Worm (Caenorhabditis elegans): Measurements from ENCODE around the gene phf-5.

The phf-5 gene

DNA sequence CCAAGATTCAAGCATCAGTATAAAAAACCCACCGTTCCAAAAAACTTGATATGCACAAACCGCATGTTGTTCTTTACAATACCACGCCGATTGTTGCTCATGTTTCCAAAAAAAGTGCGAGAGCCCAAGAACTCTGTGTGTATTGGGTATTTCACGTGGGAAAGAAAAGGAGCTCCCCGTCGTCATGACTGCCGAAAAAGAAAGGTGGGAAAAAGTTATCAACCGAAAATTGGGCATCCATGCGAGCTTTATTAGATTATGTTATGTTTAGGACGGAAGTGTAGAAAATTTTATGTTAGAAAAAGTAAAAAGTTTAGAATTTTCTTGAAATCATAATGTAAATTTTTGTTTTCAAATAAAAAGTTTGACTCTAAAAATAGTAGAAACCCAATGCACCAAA is 25.1 kb downstream of the phf-5 start, which contains the start of gene H04J21.4:
Gene H04J21.4 (minus strand): TSS at position 101 of the 400 bp plus-strand sequence.
- no peak for TF ChIP-seq unc-62 (GFP tag; optimal IDR thresholded peaks at IDR 0.05)

DNA sequence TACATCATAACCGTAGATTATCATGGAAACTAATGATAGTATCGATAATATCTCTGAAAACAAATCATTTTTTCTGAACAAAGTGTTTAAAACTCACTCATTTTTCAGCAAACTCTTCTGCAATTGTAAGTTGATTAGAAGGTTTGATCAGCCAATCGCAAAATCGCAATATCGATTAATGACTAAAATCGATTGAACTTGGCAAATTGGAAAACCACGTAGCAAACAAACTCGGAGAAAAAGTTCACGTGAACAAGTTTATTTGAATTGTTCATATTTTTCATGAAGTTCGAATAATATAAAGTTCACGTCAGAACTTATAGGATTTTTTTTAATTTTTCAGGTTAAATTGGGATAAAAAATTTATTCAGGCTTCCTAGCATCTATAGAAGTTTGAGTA is 28.5 kb downstream of the phf-5 start, which contains the start of gene H04J21.1:
Gene H04J21.1 (minus strand): TSS at position 101 of the 400 bp plus-strand sequence.
- no peak for TF ChIP-seq unc-62 (GFP tag; optimal IDR thresholded peaks at IDR 0.05)

DNA sequence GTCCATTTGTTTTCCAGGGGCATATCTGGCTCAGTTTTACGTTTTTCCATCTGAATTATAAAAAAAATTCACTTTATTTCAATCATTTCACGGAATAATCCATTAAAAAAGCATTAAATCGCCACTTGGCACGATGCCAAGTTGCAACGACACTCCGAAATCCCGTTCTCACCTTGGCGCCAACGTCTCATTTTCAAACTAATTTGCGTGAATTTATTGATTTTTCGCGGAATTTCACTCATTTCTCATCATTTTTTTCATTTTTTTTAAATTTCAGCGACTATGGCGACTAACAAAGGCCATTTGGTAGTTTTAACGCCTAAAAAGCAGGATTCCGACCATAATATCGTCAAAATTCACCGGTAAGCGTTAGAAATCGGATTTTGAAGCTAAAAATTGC is 32.5 kb downstream of the phf-5 start, which contains the start of gene H14E04.2:
Gene H14E04.2 (plus strand): TSS at position 276 of the 400 bp plus-strand sequence.
- TF ChIP-seq unc-62 (GFP tag; optimal IDR thresholded peaks at IDR 0.05) = no peak

DNA sequence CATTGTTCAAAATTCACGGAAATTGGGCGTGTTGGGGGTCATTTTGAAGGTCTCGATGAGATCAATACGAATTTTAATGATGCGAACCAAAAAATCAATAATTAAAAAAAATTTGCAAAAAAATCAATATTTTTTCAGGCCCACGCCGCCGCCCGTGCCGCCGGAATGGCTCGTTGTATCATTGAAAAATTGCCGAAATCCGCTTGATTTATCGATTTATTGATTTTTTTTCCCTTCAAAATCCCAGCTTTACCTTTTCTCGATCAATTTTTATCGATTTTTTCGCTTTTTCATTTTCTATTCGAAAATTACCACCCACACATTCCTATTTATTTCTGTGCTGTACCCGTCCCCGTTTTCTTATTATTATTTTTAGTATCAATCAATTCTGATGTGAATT is 41.0 kb downstream of the phf-5 start:
- TF ChIP-seq unc-62 (GFP tag; optimal IDR thresholded peaks at IDR 0.05) = no peak

DNA sequence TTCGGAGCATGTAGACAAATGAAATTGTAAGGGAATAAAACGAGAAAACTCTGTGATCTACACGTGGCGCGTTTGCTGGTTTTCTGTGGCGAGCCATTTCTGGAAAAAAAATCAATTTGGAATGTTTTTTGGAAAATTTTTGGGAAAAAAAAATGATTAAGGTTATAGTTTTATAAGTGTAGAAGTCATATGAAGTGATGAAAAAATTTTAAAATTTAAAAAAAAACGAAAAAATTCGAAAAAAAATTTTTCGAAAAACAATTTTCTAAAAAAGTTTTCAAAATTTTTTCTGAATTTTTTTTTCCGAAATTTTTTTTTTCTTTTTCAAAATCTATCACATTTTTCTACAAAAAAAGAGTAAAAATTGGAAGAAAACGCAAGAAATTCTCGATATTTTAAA is 43.1 kb downstream of the phf-5 start, which contains the start of gene H14E04.3:
Gene H14E04.3 (minus strand): TSS at position 101 of the 400 bp plus-strand sequence.
- TF ChIP-seq unc-62 (GFP tag; optimal IDR thresholded peaks at IDR 0.05) = no peak

DNA sequence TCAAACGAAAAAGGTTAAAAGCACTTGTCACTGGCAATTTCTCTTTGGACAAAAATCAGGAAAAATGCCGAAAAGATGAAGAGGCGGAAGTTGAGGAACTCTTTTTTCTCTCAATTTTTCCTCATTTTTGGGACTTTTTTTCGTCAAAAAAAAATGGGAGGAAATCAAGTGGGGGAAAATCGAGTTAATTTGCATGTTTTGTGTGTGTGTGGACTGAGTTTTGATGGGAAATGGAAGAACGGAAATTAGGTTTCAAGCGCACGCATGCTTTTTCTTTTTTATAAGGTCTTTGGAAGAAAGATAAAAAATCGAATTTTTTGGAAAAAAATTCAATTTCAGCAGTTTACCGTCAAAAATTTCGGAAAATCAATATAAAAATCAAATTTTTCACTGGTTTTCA is 48.3 kb downstream of the phf-5 start:
- no peak for TF ChIP-seq unc-62 (GFP tag; optimal IDR thresholded peaks at IDR 0.05)

DNA sequence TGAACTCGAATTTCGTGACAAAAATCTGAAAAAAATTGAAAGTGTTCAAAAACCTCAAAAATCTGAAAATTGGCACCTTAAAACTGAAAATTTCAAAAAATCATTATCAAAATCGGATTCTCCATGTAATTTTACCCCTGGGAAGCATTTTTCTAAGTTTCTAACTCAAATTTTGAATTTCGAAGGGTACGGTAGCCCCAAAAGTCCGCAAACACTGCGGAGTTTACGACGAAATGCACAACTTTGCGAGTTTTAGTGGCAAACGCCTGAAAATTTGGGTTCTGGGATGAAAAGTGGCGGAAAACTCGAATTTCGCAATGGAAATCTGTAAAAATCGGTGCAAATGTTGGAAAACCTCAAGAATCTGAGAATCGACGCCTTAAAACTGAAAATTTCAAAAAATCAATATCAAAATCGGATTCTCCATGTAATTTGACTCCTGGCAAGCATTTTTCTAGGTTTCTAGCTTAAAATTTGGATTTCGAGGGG is 50.3 kb downstream of the phf-5 start:
- TF ChIP-seq unc-62 (GFP tag; optimal IDR thresholded peaks at IDR 0.05) = no peak

Measured in whole organism, dauer.